Fruit fly (Drosophila melanogaster): Measurements from ENCODE around the gene Rop.
A peak's percentile ranks its signal among the peaks of the same experiment; 100 is the strongest.

Rop gene

DNA sequence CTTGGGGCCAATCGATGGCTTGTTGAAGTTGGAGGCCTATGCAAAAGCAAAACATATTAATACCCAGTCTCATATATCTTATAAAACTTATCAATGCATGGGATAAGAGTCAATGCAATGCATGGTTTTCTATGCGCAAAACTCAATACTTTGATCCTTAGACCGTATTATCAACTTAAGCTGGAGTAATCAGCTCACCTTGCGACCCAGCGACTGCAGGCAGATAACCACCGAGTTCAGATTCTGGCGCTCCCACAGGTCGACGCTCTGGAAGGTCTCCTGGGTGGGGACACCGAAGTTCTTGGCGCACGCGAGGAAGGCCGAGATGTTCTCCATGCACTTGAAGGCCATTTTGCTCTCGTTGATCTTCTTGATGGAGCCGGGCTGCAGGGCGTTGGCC, 23.7 kb downstream of the Rop start:
- no peak for TF ChIP-seq Mnt (GFP tag; optimal IDR thresholded peaks at IDR 0.05)
- no peak for TF ChIP-seq CG7045 (GFP tag; optimal IDR thresholded peaks at IDR 0.05)
- no peak for TF ChIP-seq CG12768 (GFP tag; optimal IDR thresholded peaks at IDR 0.05)
- no peak for TF ChIP-seq CG5204 (GFP tag; optimal IDR thresholded peaks at IDR 0.05)
- no peak for TF ChIP-seq pad (GFP tag; optimal IDR thresholded peaks at IDR 0.05)
- TF ChIP-seq CG1620 (GFP tag; optimal IDR thresholded peaks at IDR 0.05), result no peak
- TF ChIP-seq tj (GFP tag; optimal IDR thresholded peaks at IDR 0.05), result no peak
- no peak for TF ChIP-seq CG11617 (GFP tag; optimal IDR thresholded peaks at IDR 0.05)
- TF ChIP-seq Clk (GFP tag; optimal IDR thresholded peaks at IDR 0.05), result no peak
- TF ChIP-seq cnc (optimal IDR thresholded peaks at IDR 0.05), result no peak
- no peak for TF ChIP-seq ovo (GFP tag; optimal IDR thresholded peaks at IDR 0.05)
- no peak for TF ChIP-seq kay (GFP tag; ENCODE audit: borderline replicate concordance)
- TF ChIP-seq toe (GFP tag; optimal IDR thresholded peaks at IDR 0.05), result no peak
- no peak for TF ChIP-seq CG33017 (tag; optimal IDR thresholded peaks at IDR 0.05)
- no peak for TF ChIP-seq cic (GFP tag; optimal IDR thresholded peaks at IDR 0.05)
- no peak for TF ChIP-seq Crg-1 (GFP tag; optimal IDR thresholded peaks at IDR 0.05)
- no peak for TF ChIP-seq Hr96 (GFP tag; optimal IDR thresholded peaks at IDR 0.05)
- no peak for TF ChIP-seq CG7101 (tag; optimal IDR thresholded peaks at IDR 0.05)

- TF ChIP-seq kay (GFP tag; ENCODE audit: borderline replicate concordance), result peak; percentile 84
- no peak for TF ChIP-seq Crg-1 (GFP tag; optimal IDR thresholded peaks at IDR 0.05)
These were observed 24.8 kb downstream of the Rop start for dm6 chr3L:4113998-4114397.

DNA sequence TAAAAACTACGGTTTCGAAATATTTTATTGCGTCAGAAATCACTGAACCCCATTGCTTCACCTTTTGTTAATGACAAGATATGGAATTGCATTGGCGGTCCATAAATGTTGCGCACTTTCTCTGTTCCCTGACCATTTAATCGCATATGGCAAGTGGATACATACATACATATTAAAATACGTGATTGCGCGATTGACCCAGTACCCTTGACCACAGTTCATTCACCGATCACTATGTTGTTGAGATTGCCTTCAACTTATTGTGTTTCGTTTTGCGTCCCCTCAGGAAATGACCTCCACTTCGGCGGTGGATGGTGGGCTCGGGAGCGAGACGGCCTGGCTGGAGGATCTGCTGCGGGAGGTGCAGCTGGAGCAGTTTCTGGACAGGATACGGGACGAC, 28.6 kb downstream of the Rop start:
- no peak for TF ChIP-seq tj (GFP tag; optimal IDR thresholded peaks at IDR 0.05)
- TF ChIP-seq CG11617 (GFP tag; optimal IDR thresholded peaks at IDR 0.05), result no peak
- no peak for TF ChIP-seq CG14711 (tag; optimal IDR thresholded peaks at IDR 0.05)
- TF ChIP-seq CG7101 (tag; optimal IDR thresholded peaks at IDR 0.05), result no peak
- TF ChIP-seq Hr96 (GFP tag; optimal IDR thresholded peaks at IDR 0.05), result no peak
- no peak for TF ChIP-seq CG1620 (GFP tag; optimal IDR thresholded peaks at IDR 0.05)
- no peak for TF ChIP-seq CG12768 (GFP tag; optimal IDR thresholded peaks at IDR 0.05)
- TF ChIP-seq Mnt (GFP tag; optimal IDR thresholded peaks at IDR 0.05), result no peak
- TF ChIP-seq cic (GFP tag; optimal IDR thresholded peaks at IDR 0.05), result no peak
- no peak for TF ChIP-seq cnc (optimal IDR thresholded peaks at IDR 0.05)
- no peak for TF ChIP-seq pad (GFP tag; optimal IDR thresholded peaks at IDR 0.05)
- no peak for TF ChIP-seq Crg-1 (GFP tag; optimal IDR thresholded peaks at IDR 0.05)
- no peak for TF ChIP-seq bab1 (GFP tag; optimal IDR thresholded peaks at IDR 0.05)
- no peak for TF ChIP-seq Clk (GFP tag; optimal IDR thresholded peaks at IDR 0.05)
- no peak for TF ChIP-seq CG5204 (GFP tag; optimal IDR thresholded peaks at IDR 0.05)
- no peak for TF ChIP-seq toe (GFP tag; optimal IDR thresholded peaks at IDR 0.05)
- no peak for TF ChIP-seq CG33017 (tag; optimal IDR thresholded peaks at IDR 0.05)
- no peak for TF ChIP-seq kay (GFP tag; ENCODE audit: borderline replicate concordance)
- no peak for TF ChIP-seq CG7045 (GFP tag; optimal IDR thresholded peaks at IDR 0.05)

dm6 chr3L:4108844-4109494, 29.8 kb downstream of the Rop start:
- TF ChIP-seq cic (GFP tag; optimal IDR thresholded peaks at IDR 0.05) (no peak), Hr96 (GFP tag; optimal IDR thresholded peaks at IDR 0.05) (no peak), tj (GFP tag; optimal IDR thresholded peaks at IDR 0.05) (no peak), kay (GFP tag; ENCODE audit: borderline replicate concordance) (peak; percentile 42), CG11617 (GFP tag; optimal IDR thresholded peaks at IDR 0.05) (peak; percentile 31), CG7045 (GFP tag; optimal IDR thresholded peaks at IDR 0.05) (peak; percentile 38), Mnt (GFP tag; optimal IDR thresholded peaks at IDR 0.05) (no peak), CG1620 (GFP tag; optimal IDR thresholded peaks at IDR 0.05) (peak; percentile 28), Clk (GFP tag; optimal IDR thresholded peaks at IDR 0.05) (no peak), toe (GFP tag; optimal IDR thresholded peaks at IDR 0.05) (no peak), ovo (GFP tag; optimal IDR thresholded peaks at IDR 0.05) (no peak), bab1 (GFP tag; optimal IDR thresholded peaks at IDR 0.05) (peak; percentile 68), CG7101 (tag; optimal IDR thresholded peaks at IDR 0.05) (peak; percentile 16), CG14711 (tag; optimal IDR thresholded peaks at IDR 0.05) (peak; percentile 32), CG5204 (GFP tag; optimal IDR thresholded peaks at IDR 0.05) (no peak), Crg-1 (GFP tag; optimal IDR thresholded peaks at IDR 0.05) (peak; percentile 21), CG12768 (GFP tag; optimal IDR thresholded peaks at IDR 0.05) (peak; percentile 23), pad (GFP tag; optimal IDR thresholded peaks at IDR 0.05) (peak; percentile 21), CG33017 (tag; optimal IDR thresholded peaks at IDR 0.05) (peak; percentile 33), cnc (optimal IDR thresholded peaks at IDR 0.05) (no peak)

DNA sequence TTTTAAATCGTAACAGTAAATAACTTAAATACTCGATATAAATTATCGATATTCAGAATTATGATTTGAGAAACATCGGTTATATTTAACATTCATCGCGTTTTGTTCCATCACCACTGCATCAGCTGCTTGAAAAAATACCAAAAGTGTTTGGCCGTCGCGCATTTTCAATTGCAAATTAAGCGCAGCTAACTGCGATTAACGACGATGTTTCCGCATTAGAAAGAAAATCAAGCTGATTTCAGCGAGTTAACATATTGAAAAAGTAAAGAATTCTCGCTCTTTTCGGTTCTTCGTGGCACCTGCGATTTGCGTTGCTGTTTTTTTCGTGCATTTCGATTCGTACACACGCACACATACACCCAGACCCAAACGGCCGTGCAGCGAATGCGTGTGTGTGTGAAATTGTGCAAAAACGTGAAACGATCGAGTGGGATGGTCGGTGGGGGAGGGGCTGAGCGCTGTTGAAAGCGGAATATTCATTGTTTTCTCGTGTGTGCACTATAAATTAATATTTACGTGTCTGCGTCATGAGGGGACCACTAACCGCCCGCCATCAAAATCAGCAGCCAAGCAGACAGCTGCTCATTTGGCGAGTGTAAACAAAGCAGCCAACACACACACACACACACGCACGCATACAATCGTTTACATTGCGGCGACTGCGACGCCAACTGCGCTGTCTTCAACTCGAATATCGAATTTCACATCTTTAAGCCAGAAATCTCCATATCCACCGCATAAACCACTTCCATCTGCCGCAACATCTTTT, 30.5 kb downstream of the Rop start, which contains the start of gene Ack:
TSS of gene Ack (plus strand) at position 115 of the 772 bp plus-strand sequence.
- TF ChIP-seq CG7101 (tag; optimal IDR thresholded peaks at IDR 0.05) (no peak), CG1620 (GFP tag; optimal IDR thresholded peaks at IDR 0.05) (no peak), bab1 (GFP tag; optimal IDR thresholded peaks at IDR 0.05) (peak; percentile 76), Mnt (GFP tag; optimal IDR thresholded peaks at IDR 0.05) (peak; percentile 79), CG12768 (GFP tag; optimal IDR thresholded peaks at IDR 0.05) (peak; percentile 45), Hr96 (GFP tag; optimal IDR thresholded peaks at IDR 0.05) (no peak), Clk (GFP tag; optimal IDR thresholded peaks at IDR 0.05) (peak; percentile 32), CG7045 (GFP tag; optimal IDR thresholded peaks at IDR 0.05) (no peak), pad (GFP tag; optimal IDR thresholded peaks at IDR 0.05) (no peak), CG33017 (tag; optimal IDR thresholded peaks at IDR 0.05) (no peak), CG5204 (GFP tag; optimal IDR thresholded peaks at IDR 0.05) (no peak), cic (GFP tag; optimal IDR thresholded peaks at IDR 0.05) (peak; percentile 58), CG14711 (tag; optimal IDR thresholded peaks at IDR 0.05) (no peak), cnc (optimal IDR thresholded peaks at IDR 0.05) (no peak), CG11617 (GFP tag; optimal IDR thresholded peaks at IDR 0.05) (peak; percentile 51), tj (GFP tag; optimal IDR thresholded peaks at IDR 0.05) (peak; percentile 37), ovo (GFP tag; optimal IDR thresholded peaks at IDR 0.05) (no peak), toe (GFP tag; optimal IDR thresholded peaks at IDR 0.05) (peak; percentile 16), kay (GFP tag; ENCODE audit: borderline replicate concordance) (no peak), Crg-1 (GFP tag; optimal IDR thresholded peaks at IDR 0.05) (no peak)

Data from whole organism, adult.